Worm (Caenorhabditis elegans) whole organism, young adult: ENCODE results near the gene sra-6.

Experiments used
- F52B5.7 ChIP-seq: sonication (generic microtip); optimal IDR thresholded peaks from 2 replicates; lab custom pipeline; 2016; ENCODE audit warnings: mild to moderate bottlenecking, missing genetic modification characterization, missing compliant biosample characterization
- ZK185.1 ChIP-seq: sonication (generic microtip); optimal IDR thresholded peaks from 2 replicates; lab custom pipeline; 2016; ENCODE audit warnings: mild to moderate bottlenecking, missing genetic modification characterization, missing compliant biosample characterization; ENCODE audit not compliant: poor library complexity, severe bottlenecking
- atf-7 ChIP-seq: sonication (generic microtip); optimal IDR thresholded peaks from 2 replicates; lab custom pipeline; 2017; ENCODE audit warnings: mild to moderate bottlenecking, missing genetic modification characterization, missing compliant biosample characterization
- attf-5 ChIP-seq: fragments of 200-800 bp; sonication (Bioruptor generic); optimal IDR thresholded peaks from 2 replicates; lab custom pipeline; 2018; ENCODE audit warnings: mild to moderate bottlenecking, missing genetic modification characterization, missing compliant biosample characterization
- attf-6 ChIP-seq: fragments of 200-800 bp; sonication (Bioruptor generic); IDR thresholded peaks from 2 replicates; pipeline ENCODE4 v1.3.6; 2022; ENCODE audit warnings: missing genetic modification reagents, missing genetic modification characterization, missing compliant biosample characterization
- cebp-1 ChIP-seq, 2 experiments: fragments of 200-800 bp in 1 of 2; sonication (Bioruptor generic) in 1 of 2; sonication (generic microtip) in 1 of 2; IDR thresholded peaks in 1 of 2; optimal IDR thresholded peaks in 1 of 2; 2 replicates each; pipeline versions ENCODE4 v1.3.6 to Lab custom; 2017 to 2022; ENCODE audit warnings: missing compliant biosample characterization in 2 of 2, missing genetic modification characterization in 2 of 2, mild to moderate bottlenecking in 1 of 2, missing genetic modification reagents in 1 of 2, moderate library complexity in 1 of 2
- gei-17 ChIP-seq: fragments of 200-800 bp; sonication (Bioruptor generic); optimal IDR thresholded peaks from 2 replicates; lab custom pipeline; 2018; ENCODE audit warnings: mild to moderate bottlenecking, missing genetic modification characterization, missing compliant biosample characterization
- hmg-20 ChIP-seq: fragments of 200-800 bp; sonication (Bioruptor generic); IDR thresholded peaks from 2 replicates; pipeline ENCODE4 v1.3.6; 2022; ENCODE audit warnings: missing genetic modification reagents, missing genetic modification characterization, missing compliant biosample characterization
- nfya-2 ChIP-seq: fragments of 200-800 bp; sonication (Bioruptor generic); IDR thresholded peaks from 2 replicates; pipeline ENCODE4 v1.3.6; 2022; ENCODE audit warnings: missing genetic modification reagents, missing genetic modification characterization, missing compliant biosample characterization
- nhr-80 ChIP-seq: sonication (generic microtip); optimal IDR thresholded peaks from 2 replicates; lab custom pipeline; 2016; ENCODE audit warnings: missing genetic modification characterization, missing compliant biosample characterization
- repo-1 ChIP-seq: sonication (generic microtip); optimal IDR thresholded peaks from 2 replicates; lab custom pipeline; 2017; ENCODE audit warnings: mild to moderate bottlenecking, missing genetic modification characterization, missing compliant biosample characterization
- tbp1 ChIP-seq: fragments of 200-800 bp; sonication (Bioruptor generic); optimal IDR thresholded peaks from 2 replicates; lab custom pipeline; 2018; ENCODE audit warnings: mild to moderate bottlenecking, missing genetic modification characterization, missing compliant biosample characterization

Gene sra-6

DNA sequence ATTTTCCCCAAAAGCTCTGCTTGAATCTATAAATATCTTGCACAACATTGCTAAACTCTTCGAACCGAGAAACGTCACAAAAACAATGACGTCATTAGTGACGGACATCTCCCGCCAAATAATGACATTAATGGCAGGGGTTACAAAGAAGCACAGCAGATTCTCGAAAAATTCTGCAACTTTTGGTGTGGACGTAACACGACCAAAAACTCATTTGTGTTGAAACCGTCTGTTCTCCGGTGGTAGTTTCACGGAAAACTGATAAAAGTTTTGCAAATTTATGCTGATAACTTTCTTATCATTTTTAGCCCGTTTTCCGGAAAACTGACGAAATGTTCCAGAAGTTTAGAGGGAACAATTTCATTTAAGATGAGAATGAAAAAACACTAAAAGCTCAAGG, 52.0 kb downstream of the sra-6 start:
- TF ChIP-seq nhr-80 (peak; percentile 63), repo-1 (tag; lab: Kevin White, UChicago) (no peak), attf-5 (GFP tag; lab: Kevin White, UChicago) (no peak), attf-6 (GFP tag; lab: Robert Waterston, UW) (no peak), gei-17 (GFP tag; lab: Kevin White, UChicago) (no peak), nfya-2 (GFP tag; lab: Robert Waterston, UW) (no peak), F52B5.7 (tag; lab: Kevin White, UChicago) (no peak), atf-7 (tag; lab: Kevin White, UChicago) (peak; percentile 90), ZK185.1 (tag; lab: Kevin White, UChicago) (no peak), hmg-20 (GFP tag; lab: Robert Waterston, UW) (no peak), cebp-1 (GFP tag; IDR thresholded peaks at IDR 0.05; lab: Robert Waterston, UW) (no peak), cebp-1 (tag; optimal IDR thresholded peaks at IDR 0.05; lab: Kevin White, UChicago) (peak; percentile 11), tbp1 (GFP tag; lab: Kevin White, UChicago) (peak; percentile 1)
- TF ChIP-seq, all 124 proteins: peak for 4
